Worm (Caenorhabditis elegans) whole organism, L1 larva: ENCODE results near the gene rmd-1.

ENCODE experiments used
- F16B12.6 ChIP-seq: fragments of 150-350 bp; optimal IDR thresholded peaks from 2 replicates; lab custom pipeline; 2014; ENCODE audit warnings: missing biosample characterization, missing genetic modification characterization
- Y116A8C.19 ChIP-seq: sonication (generic microtip); optimal IDR thresholded peaks from 2 replicates; lab custom pipeline; 2016; ENCODE audit warnings: missing compliant biosample characterization, missing genetic modification characterization, borderline replicate concordance
- alr-1 ChIP-seq: fragments of 200-800 bp; sonication (Bioruptor generic); optimal IDR thresholded peaks from 2 replicates; lab custom pipeline; 2018; ENCODE audit warnings: borderline replicate concordance, mild to moderate bottlenecking, missing genetic modification characterization, missing compliant biosample characterization
- ama-1 ChIP-seq: fragments of 150-350 bp; optimal IDR thresholded peaks from 2 replicates; lab custom pipeline; 2014
- ceh-82 ChIP-seq, 3 experiments: fragments of 150-350 bp in 1 of 3; sonication (generic microtip) in 2 of 3; optimal IDR thresholded peaks; 2 replicates each; lab custom pipeline; 2014 to 2017; ENCODE audit warnings: missing biosample characterization in 3 of 3, missing genetic modification characterization in 3 of 3
- ceh-88 ChIP-seq: fragments of 200-800 bp; sonication (Bioruptor generic); IDR thresholded peaks from 2 replicates; pipeline ENCODE4 v1.3.6; 2022; ENCODE audit warnings: missing genetic modification characterization, missing compliant biosample characterization
- ceh-90 ChIP-seq: sonication (generic microtip); optimal IDR thresholded peaks from 2 replicates; lab custom pipeline; 2016; ENCODE audit warnings: missing genetic modification characterization, missing compliant biosample characterization
- dsc-1 ChIP-seq: sonication (generic microtip); optimal IDR thresholded peaks from 2 replicates; lab custom pipeline; 2016; ENCODE audit warnings: mild to moderate bottlenecking, missing genetic modification characterization, missing compliant biosample characterization
- efl-1 ChIP-seq, 4 experiments: fragments of 150-350 bp; optimal IDR thresholded peaks in 3 of 4; peaks in 1 of 4; 1 replicate in 1 of 4; 2 replicates in 3 of 4; lab custom pipeline; 2014; ENCODE audit warnings: missing biosample characterization in 2 of 4, missing genetic modification characterization in 2 of 4, missing genetic modification reagents in 2 of 4
- efl-3 ChIP-seq: fragments of 200-800 bp; sonication (Bioruptor generic); optimal IDR thresholded peaks from 2 replicates; lab custom pipeline; 2018; ENCODE audit warnings: mild to moderate bottlenecking, missing genetic modification characterization, missing compliant biosample characterization
- egl-13 ChIP-seq: sonication (generic microtip); optimal IDR thresholded peaks from 2 replicates; lab custom pipeline; 2016; ENCODE audit warnings: missing genotype, missing genetic modification reagents, missing genetic modification characterization, missing compliant biosample characterization
- egl-27 ChIP-seq, 2 experiments: fragments of 150-350 bp in 1 of 2; sonication (generic microtip); optimal IDR thresholded peaks; 3 replicates each; lab custom pipeline; 2017 to 2018; ENCODE audit warnings: missing biosample characterization in 2 of 2, missing genetic modification characterization in 2 of 2, missing genetic modification reagents in 2 of 2
- elt-3 ChIP-seq, 6 experiments: fragments of 150-350 bp in 1 of 6; sonication (generic microtip); optimal IDR thresholded peaks; 2 replicates each; lab custom pipeline; 2017 to 2018; ENCODE audit warnings: missing biosample characterization in 6 of 6, missing genetic modification characterization in 6 of 6, inconsistent platforms in 1 of 6
- fkh-4 ChIP-seq: sonication (generic microtip); optimal IDR thresholded peaks from 2 replicates; lab custom pipeline; 2016; ENCODE audit warnings: missing compliant biosample characterization, missing genetic modification characterization, borderline replicate concordance
- fkh-8 ChIP-seq: sonication (generic microtip); optimal IDR thresholded peaks from 2 replicates; lab custom pipeline; 2016; ENCODE audit warnings: mild to moderate bottlenecking, missing genetic modification characterization, missing compliant biosample characterization
- fos-1 ChIP-seq: fragments of 150-350 bp; optimal IDR thresholded peaks from 2 replicates; lab custom pipeline; 2014; ENCODE audit warnings: missing biosample characterization, missing genetic modification characterization
- hlh-4 ChIP-seq: sonication (generic microtip); optimal IDR thresholded peaks from 2 replicates; lab custom pipeline; 2016; ENCODE audit warnings: mild to moderate bottlenecking, missing genetic modification characterization, missing compliant biosample characterization
- hpl-2 ChIP-seq: fragments of 150-350 bp; optimal IDR thresholded peaks from 2 replicates; lab custom pipeline; 2014; ENCODE audit warnings: missing biosample characterization, missing genetic modification reagents, missing genetic modification characterization
- irx-1 ChIP-seq: sonication (generic microtip); optimal IDR thresholded peaks from 2 replicates; lab custom pipeline; 2016; ENCODE audit warnings: missing genetic modification characterization, missing compliant biosample characterization
- jun-1 ChIP-seq: fragments of 150-350 bp; optimal IDR thresholded peaks from 2 replicates; lab custom pipeline; 2014; ENCODE audit warnings: missing biosample characterization, missing genetic modification reagents, missing genetic modification characterization
- lin-35 ChIP-seq, 2 experiments: fragments of 150-350 bp; optimal IDR thresholded peaks; 2 replicates each; lab custom pipeline; 2014; ENCODE audit warnings: missing biosample characterization in 2 of 2, missing genetic modification characterization in 2 of 2, missing genetic modification reagents in 2 of 2
- lir-3 ChIP-seq: sonication (generic microtip); optimal IDR thresholded peaks from 2 replicates; lab custom pipeline; 2016; ENCODE audit warnings: mild to moderate bottlenecking, missing genetic modification characterization, moderate library complexity, missing compliant biosample characterization; ENCODE audit not compliant: poor library complexity
- mef-2 ChIP-seq: fragments of 150-350 bp; optimal IDR thresholded peaks from 2 replicates; lab custom pipeline; 2014; ENCODE audit warnings: missing biosample characterization, missing genetic modification characterization
- mep-1 ChIP-seq: fragments of 150-350 bp; optimal IDR thresholded peaks from 2 replicates; lab custom pipeline; 2014; ENCODE audit warnings: missing biosample characterization, missing genetic modification characterization
- nhr-11 ChIP-seq: fragments of 150-350 bp; optimal IDR thresholded peaks from 2 replicates; lab custom pipeline; 2014; ENCODE audit warnings: missing biosample characterization, missing genetic modification characterization
- nhr-12 ChIP-seq: sonication (generic microtip); optimal IDR thresholded peaks from 2 replicates; lab custom pipeline; 2017; ENCODE audit warnings: missing biosample characterization, missing genetic modification characterization
- nhr-20 ChIP-seq: sonication (generic microtip); optimal IDR thresholded peaks from 2 replicates; lab custom pipeline; 2016; ENCODE audit warnings: mild to moderate bottlenecking, missing genetic modification characterization, missing compliant biosample characterization
- nhr-237 ChIP-seq: fragments of 150-350 bp; optimal IDR thresholded peaks from 2 replicates; lab custom pipeline; 2014; ENCODE audit warnings: missing biosample characterization, missing genetic modification characterization
- nhr-28 ChIP-seq: fragments of 150-350 bp; optimal IDR thresholded peaks from 2 replicates; lab custom pipeline; 2014; ENCODE audit warnings: missing biosample characterization, missing genetic modification characterization
- nhr-47 ChIP-seq: sonication (generic microtip); optimal IDR thresholded peaks from 2 replicates; lab custom pipeline; 2016; ENCODE audit warnings: mild to moderate bottlenecking, missing genetic modification characterization, moderate library complexity, missing compliant biosample characterization
- nhr-76 ChIP-seq: sonication (generic microtip); optimal IDR thresholded peaks from 2 replicates; lab custom pipeline; 2017; ENCODE audit warnings: missing biosample characterization, missing genetic modification characterization
- nhr-77 ChIP-seq: fragments of 150-350 bp; optimal IDR thresholded peaks from 2 replicates; lab custom pipeline; 2014; ENCODE audit warnings: missing biosample characterization, missing genetic modification characterization
- nhr-90 ChIP-seq: sonication (generic microtip); optimal IDR thresholded peaks from 2 replicates; lab custom pipeline; 2016; ENCODE audit warnings: mild to moderate bottlenecking, missing genetic modification characterization, missing compliant biosample characterization; ENCODE audit not compliant: poor library complexity
- pax-3 ChIP-seq: fragments of 200-800 bp; sonication (Bioruptor generic); optimal IDR thresholded peaks from 2 replicates; lab custom pipeline; 2018; ENCODE audit warnings: mild to moderate bottlenecking, missing genetic modification characterization, moderate library complexity, missing compliant biosample characterization
- pqm-1 ChIP-seq: sonication (generic microtip); optimal IDR thresholded peaks from 3 replicates; lab custom pipeline; 2017; ENCODE audit warnings: missing biosample characterization, missing genetic modification characterization
- rnt-1 ChIP-seq: sonication (generic microtip); optimal IDR thresholded peaks from 2 replicates; lab custom pipeline; 2016; ENCODE audit warnings: mild to moderate bottlenecking, missing genetic modification characterization, moderate library complexity, missing compliant biosample characterization
- skn-1 ChIP-seq: fragments of 150-350 bp; optimal IDR thresholded peaks from 2 replicates; lab custom pipeline; 2014; ENCODE audit warnings: missing biosample characterization, missing genetic modification characterization
- snpc-4 ChIP-seq: fragments of 150-350 bp; optimal IDR thresholded peaks from 2 replicates; lab custom pipeline; 2014; ENCODE audit warnings: missing biosample characterization, missing genetic modification characterization
- snu-23 ChIP-seq: sonication (generic microtip); optimal IDR thresholded peaks from 2 replicates; lab custom pipeline; 2016; ENCODE audit warnings: missing genetic modification characterization, missing compliant biosample characterization
- sox-4 ChIP-seq: sonication (generic microtip); optimal IDR thresholded peaks from 2 replicates; lab custom pipeline; 2016; ENCODE audit warnings: missing genetic modification characterization, missing compliant biosample characterization
- sptf-1 ChIP-seq: fragments of 150-350 bp; optimal IDR thresholded peaks from 2 replicates; lab custom pipeline; 2014; ENCODE audit warnings: missing biosample characterization, missing genetic modification characterization
- swsn-7 ChIP-seq: sonication (generic microtip); optimal IDR thresholded peaks from 2 replicates; lab custom pipeline; 2016; ENCODE audit warnings: missing genetic modification characterization, missing compliant biosample characterization
- unc-130 ChIP-seq: fragments of 150-350 bp; optimal IDR thresholded peaks from 2 replicates; lab custom pipeline; 2017; ENCODE audit warnings: missing biosample characterization, missing genetic modification characterization, inconsistent platforms
- unc-30 ChIP-seq: sonication (generic microtip); optimal IDR thresholded peaks from 2 replicates; lab custom pipeline; 2017; ENCODE audit warnings: missing biosample characterization, missing genetic modification characterization
- unc-98 ChIP-seq: fragments of 200-800 bp; sonication (Bioruptor generic); IDR thresholded peaks from 2 replicates; pipeline ENCODE4 v1.3.6; 2022; ENCODE audit warnings: missing genetic modification characterization, missing compliant biosample characterization
- vab-15 ChIP-seq: sonication (generic microtip); optimal IDR thresholded peaks from 2 replicates; lab custom pipeline; 2017; ENCODE audit warnings: missing genotype, mild to moderate bottlenecking, missing genetic modification characterization, missing compliant biosample characterization
- zip-4 ChIP-seq: fragments of 200-800 bp; sonication (Bioruptor generic); optimal IDR thresholded peaks from 2 replicates; lab custom pipeline; 2018; ENCODE audit warnings: mild to moderate bottlenecking, missing genetic modification characterization, moderate library complexity, missing compliant biosample characterization
- ztf-11 ChIP-seq, 2 experiments: sonication (generic microtip); optimal IDR thresholded peaks; 2 replicates each; lab custom pipeline; 2016 to 2017; ENCODE audit warnings: missing genetic modification characterization in 2 of 2, missing biosample characterization in 1 of 2, missing compliant biosample characterization in 1 of 2
- ztf-4 ChIP-seq: fragments of 150-350 bp; optimal IDR thresholded peaks from 2 replicates; lab custom pipeline; 2014; ENCODE audit warnings: missing biosample characterization, missing genetic modification characterization

rmd-1 gene

DNA sequence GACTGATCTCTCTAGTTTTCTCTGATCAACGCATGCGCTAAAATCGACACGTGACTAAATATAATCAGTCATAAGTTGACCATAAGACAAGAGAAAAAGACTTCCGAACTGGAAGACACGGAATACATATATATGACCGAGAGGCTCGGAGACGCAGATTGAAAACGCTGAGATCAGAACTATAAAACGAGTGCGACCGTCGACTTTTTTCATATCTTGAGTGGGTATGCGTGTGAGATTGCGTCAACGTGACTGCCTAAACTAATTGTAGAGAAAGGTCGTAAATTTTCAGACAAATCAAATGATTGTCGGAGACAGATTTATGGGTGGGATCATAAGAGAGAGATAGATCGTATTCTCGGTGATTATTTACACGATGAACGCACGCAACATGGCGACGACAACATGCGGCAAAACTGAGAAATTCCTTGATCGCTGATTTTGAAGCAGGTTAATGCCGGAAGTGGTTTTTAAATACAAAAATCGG is 48.7 kb downstream of the rmd-1 start (continued):
- TF ChIP-seq sox-4 (tag; lab: Kevin White, UChicago) (no peak), snu-23 (GFP tag; lab: Kevin White, UChicago) (peak; percentile 58), egl-13 (tag; lab: Kevin White, UChicago) (no peak), efl-1 (optimal IDR thresholded peaks at IDR 0.05; lab: Kevin White, UChicago) (no peak), efl-1 (GFP tag; optimal IDR thresholded peaks at IDR 0.05 in 1 of 2; lab: Kevin White, UChicago) (peak in 1 of 2 experiments; percentile 91), ceh-88 (GFP tag; lab: Robert Waterston, UW) (no peak), mef-2 (no peak), skn-1 (peak; percentile 26), alr-1 (no peak), egl-27 (tag; optimal IDR thresholded peaks at IDR 0.05; lab: Kevin White, UChicago) (no peak), swsn-7 (tag; lab: Kevin White, UChicago) (no peak), mep-1 (tag; lab: Kevin White, UChicago) (peak; percentile 32), nhr-47 (tag; lab: Kevin White, UChicago) (peak; percentile 34), nhr-237 (tag; lab: Kevin White, UChicago) (no peak), elt-3 (tag; optimal IDR thresholded peaks at IDR 0.05; lab: Kevin White, UChicago) (peak in 2 of 6 experiments; percentile 36 to 75), nhr-76 (tag; lab: Kevin White, UChicago) (no peak), jun-1 (peak; percentile 4), snpc-4 (tag; lab: Kevin White, UChicago) (no peak), lin-35 (GFP tag; optimal IDR thresholded peaks at IDR 0.05; lab: Kevin White, UChicago) (peak in 1 of 2 experiments; percentile 74), fkh-8 (tag; lab: Kevin White, UChicago) (no peak), hpl-2 (GFP tag; lab: Kevin White, UChicago) (no peak)

ce11 chrIII:9808179-9808578 is 49.3 kb downstream of the rmd-1 start, which contains the start of gene gtap-2:
Gene gtap-2, plus strand, starts transcription at chrIII:9808544.
- TF ChIP-seq efl-1 (optimal IDR thresholded peaks at IDR 0.05; lab: Kevin White, UChicago) (peak; percentile 17 to 27), efl-1 (GFP tag; optimal IDR thresholded peaks at IDR 0.05 in 1 of 2; lab: Kevin White, UChicago) (no peak), mep-1 (tag; lab: Kevin White, UChicago) (no peak), vab-15 (no peak), irx-1 (no peak), dsc-1 (tag; lab: Kevin White, UChicago) (peak; percentile 14), unc-130 (tag; lab: Kevin White, UChicago) (no peak), lir-3 (peak; percentile 25), lin-35 (GFP tag; optimal IDR thresholded peaks at IDR 0.05; lab: Kevin White, UChicago) (peak; percentile 8 to 29), nhr-77 (no peak), ama-1 (no peak), hlh-4 (tag; lab: Kevin White, UChicago) (no peak), nhr-237 (tag; lab: Kevin White, UChicago) (no peak), pax-3 (peak; percentile 61), pqm-1 (tag; lab: Kevin White, UChicago) (no peak), efl-3 (GFP tag; lab: Kevin White, UChicago) (no peak), rnt-1 (no peak), ztf-4 (no peak), zip-4 (GFP tag; lab: Kevin White, UChicago) (no peak), egl-27 (tag; optimal IDR thresholded peaks at IDR 0.05; lab: Kevin White, UChicago) (no peak), snpc-4 (tag; lab: Kevin White, UChicago) (peak; percentile 34), F16B12.6 (tag; lab: Kevin White, UChicago) (no peak), fkh-4 (tag; lab: Kevin White, UChicago) (no peak), skn-1 (peak; percentile 33), ceh-82 (tag; optimal IDR thresholded peaks at IDR 0.05; lab: Kevin White, UChicago) (no peak), alr-1 (no peak), nhr-76 (tag; lab: Kevin White, UChicago) (no peak), nhr-11 (tag; lab: Kevin White, UChicago) (no peak), nhr-90 (tag; lab: Kevin White, UChicago) (peak; percentile 10), ceh-90 (tag; lab: Kevin White, UChicago) (peak; percentile 55), ztf-11 (tag; optimal IDR thresholded peaks at IDR 0.05; lab: Kevin White, UChicago) (no peak), fkh-8 (tag; lab: Kevin White, UChicago) (peak; percentile 47), unc-98 (GFP tag; lab: Robert Waterston, UW) (peak; percentile 38; the same call in 1 of the 2 replicates), Y116A8C.19 (tag; lab: Kevin White, UChicago) (no peak), nhr-20 (peak; percentile 12), snu-23 (GFP tag; lab: Kevin White, UChicago) (peak; percentile 9), sptf-1 (no peak), unc-30 (no peak), nhr-28 (tag; lab: Kevin White, UChicago) (no peak), nhr-12 (tag; lab: Kevin White, UChicago) (no peak), fos-1 (no peak)
